Worm (Caenorhabditis elegans) whole organism, L3 larva: ENCODE measurements around the gene mthf-1.

Experiments used
- aly-2 ChIP-seq: fragments of 150-350 bp; optimal IDR thresholded peaks from 2 replicates; lab custom pipeline; 2014; ENCODE audit warnings: missing biosample characterization, missing genetic modification characterization
- ama-1 ChIP-seq: fragments of 150-350 bp; optimal IDR thresholded peaks from 2 replicates; lab custom pipeline; 2018
- ceh-16 ChIP-seq: sonication (generic microtip); optimal IDR thresholded peaks from 2 replicates; lab custom pipeline; 2017; ENCODE audit warnings: missing biosample characterization, missing genetic modification characterization
- ceh-28 ChIP-seq: fragments of 150-350 bp; optimal IDR thresholded peaks from 2 replicates; lab custom pipeline; 2014; ENCODE audit warnings: missing biosample characterization, missing genetic modification reagents, missing genetic modification characterization
- ceh-82 ChIP-seq: fragments of 150-350 bp; optimal IDR thresholded peaks from 2 replicates; lab custom pipeline; 2014; ENCODE audit warnings: missing biosample characterization, missing genetic modification characterization
- daf-12 ChIP-seq: fragments of 150-350 bp; optimal IDR thresholded peaks from 2 replicates; lab custom pipeline; 2014; ENCODE audit warnings: missing biosample characterization, missing genetic modification reagents, missing genetic modification characterization
- egl-27 ChIP-seq: sonication (generic microtip); optimal IDR thresholded peaks from 4 replicates; lab custom pipeline; 2017; ENCODE audit warnings: missing biosample characterization, missing genetic modification reagents, missing genetic modification characterization
- elt-3 ChIP-seq, 3 experiments: fragments of 150-350 bp in 1 of 3; sonication (generic microtip) in 2 of 3; optimal IDR thresholded peaks; 2 replicates in 2 of 3; 4 replicates in 1 of 3; lab custom pipeline; 2014 to 2017; ENCODE audit warnings: missing biosample characterization in 3 of 3, missing genetic modification characterization in 3 of 3
- fkh-10 ChIP-seq: sonication (generic microtip); optimal IDR thresholded peaks from 2 replicates; lab custom pipeline; 2017; ENCODE audit warnings: missing biosample characterization, missing genetic modification reagents, missing genetic modification characterization
- jun-1 ChIP-seq: fragments of 150-350 bp; optimal IDR thresholded peaks from 2 replicates; lab custom pipeline; 2014; ENCODE audit warnings: missing biosample characterization, missing genetic modification reagents, missing genetic modification characterization
- lin-39 ChIP-seq: fragments of 150-350 bp; optimal IDR thresholded peaks from 2 replicates; lab custom pipeline; 2018; ENCODE audit warnings: missing biosample characterization, missing genetic modification reagents, missing genetic modification characterization
- lsy-12 ChIP-seq: sonication (generic microtip); optimal IDR thresholded peaks from 2 replicates; lab custom pipeline; 2016; ENCODE audit warnings: mild to moderate bottlenecking, missing genetic modification characterization, missing compliant biosample characterization
- nfya-1 ChIP-seq: sonication (generic microtip); optimal IDR thresholded peaks from 2 replicates; lab custom pipeline; 2017; ENCODE audit warnings: missing genetic modification characterization, mild to moderate bottlenecking, missing compliant biosample characterization, antibody characterized with exemption, moderate library complexity; ENCODE audit not compliant: insufficient read depth
- nhr-12 ChIP-seq: fragments of 150-350 bp; optimal IDR thresholded peaks from 2 replicates; lab custom pipeline; 2014; ENCODE audit warnings: missing biosample characterization, missing genetic modification characterization
- nhr-237 ChIP-seq: fragments of 150-350 bp; optimal IDR thresholded peaks from 2 replicates; lab custom pipeline; 2014; ENCODE audit warnings: missing biosample characterization, missing genetic modification characterization
- nhr-25 ChIP-seq: sonication (generic microtip); optimal IDR thresholded peaks from 2 replicates; lab custom pipeline; 2017; ENCODE audit warnings: missing biosample characterization, missing genetic modification characterization
- nhr-43 ChIP-seq: sonication (generic microtip); optimal IDR thresholded peaks from 2 replicates; lab custom pipeline; 2016; ENCODE audit warnings: mild to moderate bottlenecking, missing genetic modification characterization, missing compliant biosample characterization; ENCODE audit not compliant: poor library complexity, severe bottlenecking
- nhr-76 ChIP-seq: fragments of 150-350 bp; sonication (generic microtip); optimal IDR thresholded peaks from 5 replicates; lab custom pipeline; 2014; ENCODE audit warnings: missing biosample characterization, missing genetic modification characterization
- sea-2 ChIP-seq: fragments of 150-350 bp; sonication (generic microtip); optimal IDR thresholded peaks from 4 replicates; lab custom pipeline; 2014; ENCODE audit warnings: missing biosample characterization, missing genetic modification reagents, missing genetic modification characterization
- skn-1 ChIP-seq: fragments of 150-350 bp; optimal IDR thresholded peaks from 2 replicates; lab custom pipeline; 2014; ENCODE audit warnings: missing biosample characterization, missing genetic modification characterization
- snpc-4 ChIP-seq: fragments of 150-350 bp; optimal IDR thresholded peaks from 2 replicates; lab custom pipeline; 2014; ENCODE audit warnings: missing biosample characterization, missing genetic modification characterization
- unc-62 ChIP-seq: fragments of 150-350 bp; sonication (generic microtip); optimal IDR thresholded peaks from 4 replicates; lab custom pipeline; 2014; ENCODE audit warnings: missing biosample characterization, missing genetic modification reagents, missing genetic modification characterization
- zag-1 ChIP-seq: fragments of 150-350 bp; optimal IDR thresholded peaks from 2 replicates; lab custom pipeline; 2014; ENCODE audit warnings: missing biosample characterization, missing genetic modification characterization
- ztf-11 ChIP-seq: fragments of 150-350 bp; optimal IDR thresholded peaks from 2 replicates; lab custom pipeline; 2014; ENCODE audit warnings: missing biosample characterization, missing genetic modification characterization
- ztf-4 ChIP-seq: fragments of 150-350 bp; optimal IDR thresholded peaks from 2 replicates; lab custom pipeline; 2014; ENCODE audit warnings: missing biosample characterization, missing genetic modification characterization

The mthf-1 gene

ce11 chrII:7755116-7755571 lies 22.5 kb downstream of the mthf-1 start, which contains the start of the genes B0228.6 and B0228.1:
Gene B0228.6 (minus strand): TSS chrII:7755166.
Gene B0228.1 (plus strand): TSS chrII:7755343.
- no peak for TF ChIP-seq zag-1
- TF ChIP-seq snpc-4: peak; percentile 48
- TF ChIP-seq, all 47 proteins: peak for 1

DNA sequence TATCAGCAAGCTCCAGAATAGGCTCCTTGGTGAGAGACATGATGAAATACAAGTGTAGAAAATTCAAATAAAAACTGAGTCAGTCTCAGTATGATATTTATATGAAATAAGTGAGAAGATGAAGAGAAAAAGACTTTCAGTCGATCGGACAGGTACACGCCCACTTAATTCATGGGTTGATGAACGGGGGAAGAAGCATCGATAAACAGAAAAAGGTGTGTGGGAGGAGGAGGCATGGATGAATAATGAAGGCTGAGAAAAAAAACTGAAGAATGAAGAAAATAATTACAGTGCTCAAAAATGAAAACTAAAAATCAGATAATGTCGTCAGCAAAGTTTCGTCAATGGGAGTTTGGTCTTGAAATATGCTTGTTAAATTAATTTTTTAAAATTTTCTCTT lies 24.1 kb downstream of the mthf-1 start, which contains the start of gene trx-1:
Gene trx-1, minus strand, starts transcription at position 101 of the 400 bp plus-strand sequence.
- TF ChIP-seq egl-27 (tag; lab: Kevin White, UChicago) (no peak), sea-2 (GFP tag; lab: Kevin White, UChicago) (no peak), fkh-10 (GFP tag; lab: Kevin White, UChicago) (no peak), ceh-16 (no peak), elt-3 (tag; optimal IDR thresholded peaks at IDR 0.05; lab: Kevin White, UChicago) (no peak), nhr-25 (tag; lab: Kevin White, UChicago) (no peak), daf-12 (tag; lab: Kevin White, UChicago) (no peak), aly-2 (no peak), ama-1 (lab: Kevin White, UChicago) (no peak), nhr-76 (tag; lab: Kevin White, UChicago) (no peak), ceh-28 (tag; lab: Kevin White, UChicago) (no peak), nhr-12 (tag; lab: Kevin White, UChicago) (no peak)

- TF ChIP-seq ama-1 (lab: Kevin White, UChicago) (no peak), nhr-237 (tag; lab: Kevin White, UChicago) (no peak), lsy-12 (tag; lab: Kevin White, UChicago) (no peak), elt-3 (tag; optimal IDR thresholded peaks at IDR 0.05; lab: Kevin White, UChicago) (no peak), snpc-4 (no peak), nfya-1 (tag; lab: Kevin White, UChicago) (no peak)
Measured at ce11 chrII:7736725-7737124, 40.9 kb downstream of the mthf-1 start.

- no peak for TF ChIP-seq ztf-11 (tag; lab: Kevin White, UChicago)
- no peak for TF ChIP-seq jun-1 (tag; lab: Kevin White, UChicago)
- no peak for TF ChIP-seq daf-12 (tag; lab: Kevin White, UChicago)
- no peak for TF ChIP-seq ceh-82 (tag; lab: Kevin White, UChicago)
- no peak for TF ChIP-seq nhr-43
- TF ChIP-seq lin-39 (tag; lab: Kevin White, UChicago): no peak
- no peak for TF ChIP-seq unc-62 (GFP tag; lab: Kevin White, UChicago)
- TF ChIP-seq ztf-4 (tag; lab: Kevin White, UChicago): no peak
- no peak for TF ChIP-seq elt-3 (tag; optimal IDR thresholded peaks at IDR 0.05; lab: Kevin White, UChicago)
- TF ChIP-seq skn-1 (tag; lab: Kevin White, UChicago): no peak
Measured at ce11 chrII:7724603-7725002, 53.0 kb downstream of the mthf-1 start, which contains the start of gene cpna-2. Gene cpna-2 (plus strand): TSS chrII:7724903.
